Fruit fly (Drosophila melanogaster) S2 (cell line): ENCODE data around the gene brat.

ENCODE experiments used
- CG8478 ChIP-seq: fragments of >200 bp; optimal IDR thresholded peaks from 2 replicates; lab custom pipeline; 2018
- CTCF ChIP-seq, 2 experiments: fragments of >200 bp; optimal IDR thresholded peaks; 2 replicates each; lab custom pipeline; 2018

dm6 chr2L:19220036-19220612 lies 86.5 kb downstream of the brat start:
- no peak for TF ChIP-seq CG8478 (lab: Kevin White, UChicago)
- TF ChIP-seq CTCF (optimal IDR thresholded peaks at IDR 0.05; lab: Kevin White, UChicago) = no peak
